Fruit fly (Drosophila melanogaster) whole organism, embryonic: Measurements from ENCODE around the gene CG5565.

ENCODE experiments used
- ATbp ChIP-seq: fragments of 200-800 bp; sonication (Bioruptor generic); optimal IDR thresholded peaks from 2 replicates; lab custom pipeline; 2017; ENCODE audit warnings: missing biosample characterization, mild to moderate bottlenecking, missing genetic modification characterization, missing genetic modification reagents
- Atf-2 ChIP-seq: fragments of 200-800 bp; sonication (Bioruptor generic); optimal IDR thresholded peaks from 2 replicates; lab custom pipeline; 2016; ENCODE audit warnings: missing biosample characterization, missing genetic modification characterization
- Bgb ChIP-seq: fragments of 200-800 bp; sonication (Bioruptor generic); IDR thresholded peaks from 2 replicates; pipeline ENCODE4 v1.3.6; 2022; ENCODE audit warnings: missing biosample characterization, missing genetic modification characterization; ENCODE audit not compliant: partially characterized antibody
- CG10462 ChIP-seq: fragments of 200-800 bp; sonication (Bioruptor generic); optimal IDR thresholded peaks from 2 replicates; lab custom pipeline; 2016; ENCODE audit warnings: missing biosample characterization, missing genetic modification characterization
- CG14050 ChIP-seq: fragments of 200-800 bp; sonication (Bioruptor generic); IDR thresholded peaks from 3 replicates; pipeline ENCODE4 v1.3.6; 2022; ENCODE audit warnings: missing biosample characterization, missing genetic modification characterization
- CG1529 ChIP-seq: fragments of 200-800 bp; sonication (Bioruptor generic); optimal IDR thresholded peaks from 3 replicates; lab custom pipeline; 2018; ENCODE audit warnings: missing biosample characterization, missing genetic modification characterization
- CG16779 ChIP-seq: fragments of 200-800 bp; sonication (Bioruptor generic); IDR thresholded peaks from 2 replicates; pipeline ENCODE4 v1.3.6; 2022; ENCODE audit warnings: missing biosample characterization, missing genetic modification characterization
- CG17359 ChIP-seq: fragments of 200-800 bp; sonication (Bioruptor generic); optimal IDR thresholded peaks from 3 replicates; lab custom pipeline; 2018; ENCODE audit warnings: missing biosample characterization, mild to moderate bottlenecking, missing genetic modification characterization, moderate library complexity
- CG17361 ChIP-seq: fragments of 200-800 bp; sonication (Bioruptor generic); IDR thresholded peaks from 3 replicates; pipeline ENCODE4 v1.3.6; 2022; ENCODE audit warnings: missing biosample characterization, missing genetic modification characterization
- CG17829 ChIP-seq: fragments of 200-800 bp; optimal IDR thresholded peaks from 2 replicates; lab custom pipeline; 2019; ENCODE audit warnings: missing biosample characterization, mild to moderate bottlenecking, missing genetic modification characterization, moderate library complexity
- CG18599 ChIP-seq: fragments of 200-800 bp; sonication (Bioruptor generic); optimal IDR thresholded peaks from 3 replicates; lab custom pipeline; 2017; ENCODE audit warnings: missing biosample characterization, missing genetic modification characterization, mild to moderate bottlenecking, moderate library complexity, missing genetic modification reagents
- CG30020 ChIP-seq: fragments of 200-800 bp; optimal IDR thresholded peaks from 2 replicates; lab custom pipeline; 2019; ENCODE audit warnings: missing biosample characterization, mild to moderate bottlenecking, missing genetic modification characterization, moderate library complexity
- CG31365 ChIP-seq: fragments of 200-800 bp; sonication (Bioruptor generic); optimal IDR thresholded peaks from 2 replicates; lab custom pipeline; 2018; ENCODE audit warnings: missing biosample characterization, mild to moderate bottlenecking, missing genetic modification characterization
- CG6654 ChIP-seq: fragments of 200-800 bp; sonication (Bioruptor generic); optimal IDR thresholded peaks from 2 replicates; lab custom pipeline; 2017; ENCODE audit warnings: missing biosample characterization, mild to moderate bottlenecking, missing genetic modification characterization
- CG6813 ChIP-seq: fragments of 200-800 bp; sonication (Bioruptor generic); optimal IDR thresholded peaks from 2 replicates; lab custom pipeline; 2017; ENCODE audit warnings: missing biosample characterization, missing genetic modification characterization, mild to moderate bottlenecking, moderate library complexity, missing genetic modification reagents
- CG7928 ChIP-seq: fragments of 200-800 bp; sonication (Bioruptor generic); optimal IDR thresholded peaks from 2 replicates; lab custom pipeline; 2017; ENCODE audit warnings: missing biosample characterization, mild to moderate bottlenecking, missing genetic modification characterization
- CG8281 ChIP-seq: fragments of 200-800 bp; sonication (Bioruptor generic); optimal IDR thresholded peaks from 2 replicates; lab custom pipeline; 2018; ENCODE audit warnings: missing biosample characterization, mild to moderate bottlenecking, missing genetic modification characterization, moderate library complexity
- CG9215 ChIP-seq: fragments of 200-800 bp; sonication (Bioruptor generic); IDR thresholded peaks from 2 replicates; pipeline ENCODE4 v1.3.6; 2022; ENCODE audit warnings: missing biosample characterization, missing genetic modification characterization
- CG9876 ChIP-seq: fragments of 200-800 bp; sonication (Bioruptor generic); optimal IDR thresholded peaks from 2 replicates; lab custom pipeline; 2016; ENCODE audit warnings: missing biosample characterization, missing genetic modification characterization
- Dek ChIP-seq: fragments of 200-800 bp; sonication (Bioruptor generic); optimal IDR thresholded peaks from 3 replicates; lab custom pipeline; 2019; ENCODE audit warnings: missing biosample characterization, mild to moderate bottlenecking, missing genetic modification characterization, moderate library complexity
- Dip2 ChIP-seq: fragments of 200-800 bp; sonication (Bioruptor generic); IDR thresholded peaks from 2 replicates; pipeline ENCODE4 v1.3.6; 2022; ENCODE audit warnings: missing biosample characterization, missing genetic modification characterization
- Ets97D ChIP-seq: fragments of 200-800 bp; sonication (Bioruptor generic); optimal IDR thresholded peaks from 3 replicates; lab custom pipeline; 2016; ENCODE audit warnings: missing biosample characterization, missing genetic modification characterization
- HLHmδ ChIP-seq: fragments of 200-800 bp; sonication (Bioruptor generic); optimal IDR thresholded peaks from 2 replicates; lab custom pipeline; 2018; ENCODE audit warnings: missing biosample characterization, mild to moderate bottlenecking, missing genetic modification characterization, moderate library complexity
- Ravus ChIP-seq: fragments of 200-800 bp; sonication (Bioruptor generic); IDR thresholded peaks from 2 replicates; pipeline ENCODE4 v1.3.6; 2022; ENCODE audit warnings: missing biosample characterization, missing genetic modification characterization
- Six4 ChIP-seq: fragments of 200-800 bp; sonication (Bioruptor generic); optimal IDR thresholded peaks from 2 replicates; lab custom pipeline; 2016; ENCODE audit warnings: missing biosample characterization, missing genetic modification characterization
- Ssrp ChIP-seq: fragments of 200-800 bp; sonication (Bioruptor generic); optimal IDR thresholded peaks from 2 replicates; lab custom pipeline; 2018; ENCODE audit warnings: missing biosample characterization, mild to moderate bottlenecking, missing genetic modification characterization, moderate library complexity
- Xbp1 ChIP-seq: fragments of 200-800 bp; sonication (Bioruptor generic); optimal IDR thresholded peaks from 3 replicates; lab custom pipeline; 2016; ENCODE audit warnings: missing biosample characterization, mild to moderate bottlenecking, missing genetic modification characterization
- abd-A ChIP-seq: fragments of 200-800 bp; sonication (Bioruptor generic); optimal IDR thresholded peaks from 3 replicates; lab custom pipeline; 2019; ENCODE audit warnings: missing biosample characterization, mild to moderate bottlenecking, missing genetic modification characterization, moderate library complexity
- aop ChIP-seq: fragments of 200-800 bp; sonication (Bioruptor generic); IDR thresholded peaks from 2 replicates; pipeline ENCODE4 v1.3.6; 2022; ENCODE audit warnings: missing biosample characterization, missing genetic modification characterization
- ara ChIP-seq: fragments of 200-800 bp; sonication (Bioruptor generic); IDR thresholded peaks from 2 replicates; pipeline ENCODE4 v1.3.6; 2022; ENCODE audit warnings: missing biosample characterization, missing genetic modification characterization
- bbx ChIP-seq: fragments of 200-800 bp; sonication (Bioruptor generic); IDR thresholded peaks from 2 replicates; pipeline ENCODE4 v1.3.6; 2022; ENCODE audit warnings: missing biosample characterization, missing genetic modification characterization; ENCODE audit not compliant: partially characterized antibody
- cato ChIP-seq: fragments of 200-800 bp; sonication (Bioruptor generic); optimal IDR thresholded peaks from 2 replicates; lab custom pipeline; 2016; ENCODE audit warnings: missing biosample characterization, missing genetic modification characterization, borderline replicate concordance
- ci ChIP-seq: fragments of 200-800 bp; sonication (Bioruptor generic); IDR thresholded peaks from 3 replicates; pipeline ENCODE4 v1.3.6; 2022; ENCODE audit warnings: missing biosample characterization, missing genetic modification characterization
- dysf ChIP-seq: fragments of 200-800 bp; sonication (Bioruptor generic); IDR thresholded peaks from 3 replicates; pipeline ENCODE4 v1.3.6; 2022; ENCODE audit warnings: missing biosample characterization, missing genetic modification characterization
- ewg ChIP-seq: fragments of 200-800 bp; sonication (Bioruptor generic); optimal IDR thresholded peaks from 3 replicates; lab custom pipeline; 2017; ENCODE audit warnings: mild to moderate bottlenecking, missing biosample characterization, missing genetic modification reagents, missing genetic modification characterization
- exex ChIP-seq: fragments of 200-800 bp; sonication (Bioruptor generic); optimal IDR thresholded peaks from 4 replicates; lab custom pipeline; 2018; ENCODE audit warnings: missing biosample characterization, mild to moderate bottlenecking, missing genetic modification characterization, moderate library complexity
- ind ChIP-seq: fragments of 200-800 bp; sonication (Bioruptor generic); optimal IDR thresholded peaks from 3 replicates; lab custom pipeline; 2016; ENCODE audit warnings: missing biosample characterization, missing genetic modification characterization
- kah ChIP-seq: fragments of 200-800 bp; sonication (Bioruptor generic); optimal IDR thresholded peaks from 2 replicates; lab custom pipeline; 2018; ENCODE audit warnings: missing biosample characterization, mild to moderate bottlenecking, missing genetic modification characterization
- lab ChIP-seq: fragments of 200-800 bp; sonication (Bioruptor generic); optimal IDR thresholded peaks from 3 replicates; lab custom pipeline; 2017; ENCODE audit warnings: missing biosample characterization, missing genetic modification characterization, mild to moderate bottlenecking, moderate library complexity, missing genetic modification reagents
- p53 ChIP-seq: fragments of 200-800 bp; sonication (Bioruptor generic); optimal IDR thresholded peaks from 2 replicates; lab custom pipeline; 2016; ENCODE audit warnings: missing biosample characterization, missing genetic modification characterization
- psq ChIP-seq: fragments of 200-800 bp; sonication (Bioruptor generic); optimal IDR thresholded peaks from 2 replicates; lab custom pipeline; 2017; ENCODE audit warnings: missing biosample characterization, missing genetic modification characterization
- pzg ChIP-seq: fragments of 200-800 bp; sonication (Bioruptor generic); optimal IDR thresholded peaks from 3 replicates; lab custom pipeline; 2018; ENCODE audit warnings: missing biosample characterization, mild to moderate bottlenecking, missing genetic modification characterization, moderate library complexity
- rib ChIP-seq: fragments of 200-800 bp; sonication (Bioruptor generic); IDR thresholded peaks from 2 replicates; pipeline ENCODE4 v1.3.6; 2022; ENCODE audit warnings: missing biosample characterization, missing genetic modification characterization
- sc ChIP-seq, 3 experiments: fragments of >200 bp in 2 of 3; fragments of 200-800 bp in 1 of 3; sonication (Bioruptor generic) in 1 of 3; optimal IDR thresholded peaks; 2 replicates in 2 of 3; 3 replicates in 1 of 3; lab custom pipeline; 2017; ENCODE audit warnings: mild to moderate bottlenecking in 1 of 3, missing biosample characterization in 1 of 3, missing genetic modification characterization in 1 of 3, missing genetic modification reagents in 1 of 3
- stc ChIP-seq: fragments of 200-800 bp; sonication (Bioruptor generic); IDR thresholded peaks from 2 replicates; pipeline ENCODE4 v1.3.6; 2022; ENCODE audit warnings: missing biosample characterization, missing genetic modification characterization
- tgo ChIP-seq: fragments of 200-800 bp; sonication (Bioruptor generic); IDR thresholded peaks from 3 replicates; pipeline ENCODE4 v1.3.6; 2022; ENCODE audit warnings: missing biosample characterization, missing genetic modification characterization
- tll ChIP-seq, 2 experiments: fragments of 200-800 bp in 1 of 2; fragments of >200 bp in 1 of 2; sonication (Bioruptor generic) in 1 of 2; optimal IDR thresholded peaks; 2 replicates each; lab custom pipeline; 2017 to 2019; ENCODE audit warnings: missing biosample characterization in 2 of 2, missing genetic modification characterization in 2 of 2, mild to moderate bottlenecking in 1 of 2, moderate library complexity in 1 of 2
- trem ChIP-seq: fragments of 200-800 bp; optimal IDR thresholded peaks from 3 replicates; lab custom pipeline; 2019; ENCODE audit warnings: missing biosample characterization, mild to moderate bottlenecking, missing genetic modification characterization, moderate library complexity
- unpg ChIP-seq: fragments of 200-800 bp; sonication (Bioruptor generic); optimal IDR thresholded peaks from 3 replicates; lab custom pipeline; 2018; ENCODE audit warnings: missing biosample characterization, mild to moderate bottlenecking, missing genetic modification characterization, moderate library complexity
- z ChIP-seq: fragments of 200-800 bp; sonication (Bioruptor generic); IDR thresholded peaks from 3 replicates; pipeline ENCODE4 v1.3.6; 2022; ENCODE audit warnings: missing biosample characterization, missing genetic modification characterization

CG5565 gene

dm6 chr2L:1316422-1316821, 39.3 kb downstream of the CG5565 start (continued):
- TF ChIP-seq HLHmδ (GFP tag; lab: Kevin White, UChicago) (no peak), Atf-2 (GFP tag; lab: Kevin White, UChicago) (no peak), kah (GFP tag; lab: Kevin White, UChicago) (no peak), Ravus (GFP tag; lab: Robert Waterston, UW) (no peak), stc (GFP tag; lab: Robert Waterston, UW) (peak; percentile 54; the same call in 1 of the 2 replicates), CG1529 (GFP tag; lab: Kevin White, UChicago) (no peak), CG9215 (GFP tag; lab: Robert Waterston, UW) (no peak; the same call in 1 of the 2 replicates), ara (no peak), CG17829 (tag; lab: Kevin White, UChicago) (no peak), CG17359 (peak; percentile 46), dysf (GFP tag; lab: Robert Waterston, UW) (peak; percentile 44; the same call in 1 of the 3 replicates), cato (GFP tag; lab: Kevin White, UChicago) (no peak), trem (no peak), ewg (GFP tag; lab: Kevin White, UChicago) (no peak), ind (GFP tag; lab: Kevin White, UChicago) (peak; percentile 7), ci (0 out of 3 replicates have a peak, but pooled peaks have one; percentile 58), ATbp (GFP tag; lab: Kevin White, UChicago) (peak; percentile 32), CG14050 (GFP tag; lab: Robert Waterston, UW) (no peak), sc (optimal IDR thresholded peaks at IDR 0.05; lab: Kevin White, UChicago) (no peak), sc (GFP tag; optimal IDR thresholded peaks at IDR 0.05; lab: Kevin White, UChicago) (no peak), rib (GFP tag; lab: Robert Waterston, UW) (no peak), CG10462 (GFP tag; lab: Kevin White, UChicago) (no peak), abd-A (peak; percentile 23), bbx (GFP tag; lab: Robert Waterston, UW) (no peak), aop (no peak), psq (no peak), CG16779 (GFP tag; lab: Robert Waterston, UW) (no peak), CG7928 (GFP tag; lab: Kevin White, UChicago) (no peak), Ets97D (GFP tag; lab: Kevin White, UChicago) (no peak), pzg (GFP tag; lab: Kevin White, UChicago) (no peak), CG8281 (no peak), Bgb (no peak), exex (no peak), Six4 (GFP tag; lab: Kevin White, UChicago) (no peak), CG18599 (GFP tag; lab: Kevin White, UChicago) (peak; percentile 71), z (GFP tag; lab: Robert Waterston, UW) (no peak), tll (GFP tag; optimal IDR thresholded peaks at IDR 0.05; lab: Kevin White, UChicago) (no peak), unpg (peak; percentile 50), p53 (no peak), CG6813 (no peak), Dip2 (no peak), tgo (GFP tag; lab: Robert Waterston, UW) (peak; percentile 18; the same call in 1 of the 3 replicates), CG31365 (tag; lab: Kevin White, UChicago) (no peak), Dek (tag; lab: Kevin White, UChicago) (no peak), Ssrp (tag; lab: Kevin White, UChicago) (no peak), CG17361 (GFP tag; lab: Robert Waterston, UW) (no peak), lab (GFP tag; lab: Kevin White, UChicago) (peak; percentile 76), CG9876 (GFP tag; lab: Kevin White, UChicago) (no peak), Xbp1 (GFP tag; lab: Kevin White, UChicago) (peak; percentile 45), CG6654 (GFP tag; lab: Kevin White, UChicago) (no peak), CG30020 (tag; lab: Kevin White, UChicago) (no peak)
